Fruit fly (Drosophila melanogaster) whole organism, embryonic: ENCODE measurements around the gene ple.

Source experiments
- ATbp ChIP-seq: fragments of 200-800 bp; sonication (Bioruptor generic); optimal IDR thresholded peaks from 2 replicates; lab custom pipeline; 2017; ENCODE audit warnings: missing biosample characterization, mild to moderate bottlenecking, missing genetic modification characterization, missing genetic modification reagents
- CG10147 ChIP-seq: fragments of 200-800 bp; sonication (Bioruptor generic); optimal IDR thresholded peaks from 2 replicates; lab custom pipeline; 2019; ENCODE audit warnings: missing biosample characterization, mild to moderate bottlenecking, missing genetic modification characterization, moderate library complexity
- CG10209 ChIP-seq: fragments of 200-800 bp; sonication (Bioruptor generic); optimal IDR thresholded peaks from 3 replicates; lab custom pipeline; 2017; ENCODE audit warnings: missing biosample characterization, mild to moderate bottlenecking, missing genetic modification characterization, missing genetic modification reagents
- CG11456 ChIP-seq: fragments of 200-800 bp; sonication (Bioruptor generic); IDR thresholded peaks from 3 replicates; pipeline ENCODE4 v1.3.6; 2022; ENCODE audit warnings: missing biosample characterization, missing genetic modification characterization
- CG11695 ChIP-seq: fragments of 200-800 bp; sonication (Bioruptor generic); IDR thresholded peaks from 3 replicates; pipeline ENCODE4 v1.3.6; 2022; ENCODE audit warnings: missing biosample characterization, missing genetic modification characterization
- CG12659 ChIP-seq: fragments of 200-800 bp; sonication (Bioruptor generic); optimal IDR thresholded peaks from 3 replicates; lab custom pipeline; 2017; ENCODE audit warnings: mild to moderate bottlenecking, missing biosample characterization, missing genetic modification reagents, missing genetic modification characterization
- CG12769 ChIP-seq: fragments of 200-800 bp; sonication (Bioruptor generic); optimal IDR thresholded peaks from 2 replicates; lab custom pipeline; 2019; ENCODE audit warnings: missing biosample characterization, mild to moderate bottlenecking, missing genetic modification characterization, moderate library complexity
- CG13424 ChIP-seq: fragments of 200-800 bp; sonication (Bioruptor generic); optimal IDR thresholded peaks from 2 replicates; lab custom pipeline; 2019; ENCODE audit warnings: missing biosample characterization, mild to moderate bottlenecking, missing genetic modification characterization, moderate library complexity
- CG14667 ChIP-seq: fragments of 200-800 bp; sonication (Bioruptor generic); IDR thresholded peaks from 2 replicates; pipeline ENCODE4 v1.3.6; 2022; ENCODE audit warnings: missing biosample characterization, missing genetic modification characterization
- CG14710 ChIP-seq: fragments of 200-800 bp; sonication (Bioruptor generic); optimal IDR thresholded peaks from 3 replicates; lab custom pipeline; 2019; ENCODE audit warnings: missing biosample characterization, mild to moderate bottlenecking, missing genetic modification characterization, moderate library complexity
- CG16863 ChIP-seq: fragments of 200-800 bp; sonication (Bioruptor generic); optimal IDR thresholded peaks from 3 replicates; lab custom pipeline; 2016; ENCODE audit warnings: missing biosample characterization, missing genetic modification characterization
- CG17328 ChIP-seq: fragments of 200-800 bp; sonication (Bioruptor generic); IDR thresholded peaks from 2 replicates; pipeline ENCODE4 v1.3.6; 2022; ENCODE audit warnings: missing biosample characterization, missing genetic modification characterization
- CG17385 ChIP-seq: fragments of 200-800 bp; sonication (Bioruptor generic); optimal IDR thresholded peaks from 3 replicates; lab custom pipeline; 2018; ENCODE audit warnings: missing biosample characterization, mild to moderate bottlenecking, missing genetic modification characterization
- CG17568 ChIP-seq: fragments of 200-800 bp; sonication (Bioruptor generic); optimal IDR thresholded peaks from 2 replicates; lab custom pipeline; 2018; ENCODE audit warnings: missing biosample characterization, mild to moderate bottlenecking, missing genetic modification characterization, moderate library complexity
- CG18764 ChIP-seq: fragments of 200-800 bp; sonication (Bioruptor generic); optimal IDR thresholded peaks from 3 replicates; lab custom pipeline; 2016; ENCODE audit warnings: missing biosample characterization, missing genetic modification characterization
- CG2875 ChIP-seq: fragments of 200-800 bp; sonication (Bioruptor generic); optimal IDR thresholded peaks from 2 replicates; lab custom pipeline; 2017; ENCODE audit warnings: missing biosample characterization, mild to moderate bottlenecking, missing genetic modification characterization, missing genetic modification reagents
- CG3281 ChIP-seq: fragments of 200-800 bp; sonication (Bioruptor generic); optimal IDR thresholded peaks from 3 replicates; lab custom pipeline; 2017; ENCODE audit warnings: missing biosample characterization, mild to moderate bottlenecking, missing genetic modification characterization
- CG4617 ChIP-seq: fragments of 200-800 bp; sonication (Bioruptor generic); optimal IDR thresholded peaks from 3 replicates; lab custom pipeline; 2016; ENCODE audit warnings: missing biosample characterization, missing genetic modification characterization, borderline replicate concordance
- CG4854 ChIP-seq: fragments of 200-800 bp; sonication (Bioruptor generic); optimal IDR thresholded peaks from 2 replicates; lab custom pipeline; 2016; ENCODE audit warnings: missing biosample characterization, missing genetic modification characterization, inconsistent platforms
- CG5245 ChIP-seq: fragments of 200-800 bp; sonication (Bioruptor generic); optimal IDR thresholded peaks from 3 replicates; lab custom pipeline; 2016; ENCODE audit warnings: missing biosample characterization, missing genetic modification characterization
- CG5953 ChIP-seq: fragments of 200-800 bp; sonication (Bioruptor generic); IDR thresholded peaks from 2 replicates; pipeline ENCODE4 v1.3.6; 2022; ENCODE audit warnings: missing biosample characterization, missing genetic modification characterization
- CG6175 ChIP-seq: fragments of 200-800 bp; sonication (Bioruptor generic); IDR thresholded peaks from 3 replicates; pipeline ENCODE4 v1.3.6; 2022; ENCODE audit warnings: missing biosample characterization, missing genetic modification characterization
- D19B ChIP-seq: fragments of 200-800 bp; sonication (Bioruptor generic); optimal IDR thresholded peaks from 2 replicates; lab custom pipeline; 2017; ENCODE audit warnings: missing biosample characterization, mild to moderate bottlenecking, missing genetic modification characterization
- Dad ChIP-seq: fragments of 200-800 bp; sonication (Bioruptor generic); optimal IDR thresholded peaks from 3 replicates; lab custom pipeline; 2016; ENCODE audit warnings: missing biosample characterization, missing genetic modification characterization
- Ets65A ChIP-seq: fragments of 200-800 bp; sonication (Bioruptor generic); peaks from one replicate; lab custom pipeline; 2016; ENCODE audit warnings: missing biosample characterization, missing genetic modification characterization
- HLH54F ChIP-seq: fragments of 200-800 bp; sonication (Bioruptor generic); optimal IDR thresholded peaks from 3 replicates; lab custom pipeline; 2016; ENCODE audit warnings: missing biosample characterization, missing genetic modification characterization
- NC2α ChIP-seq: fragments of 200-800 bp; sonication (Bioruptor generic); optimal IDR thresholded peaks from 2 replicates; lab custom pipeline; 2016; ENCODE audit warnings: missing biosample characterization, missing genetic modification characterization
- Neu2 ChIP-seq: fragments of 200-800 bp; sonication (Bioruptor generic); optimal IDR thresholded peaks from 3 replicates; lab custom pipeline; 2016; ENCODE audit warnings: missing biosample characterization, missing genetic modification characterization, borderline replicate concordance
- Oli ChIP-seq: fragments of 200-800 bp; sonication (Bioruptor generic); optimal IDR thresholded peaks from 2 replicates; lab custom pipeline; 2018; ENCODE audit warnings: missing biosample characterization, mild to moderate bottlenecking, missing genetic modification characterization, moderate library complexity
- Optix ChIP-seq: fragments of 200-800 bp; sonication (Bioruptor generic); IDR thresholded peaks from 3 replicates; pipeline ENCODE4 v1.3.6; 2022; ENCODE audit warnings: missing biosample characterization, missing genetic modification characterization
- Rfx ChIP-seq: fragments of 200-800 bp; sonication (Bioruptor generic); IDR thresholded peaks from 2 replicates; pipeline ENCODE4 v1.3.6; 2022; ENCODE audit warnings: missing biosample characterization, missing genetic modification characterization
- Sry-β ChIP-seq: fragments of 200-800 bp; sonication (Bioruptor generic); optimal IDR thresholded peaks from 2 replicates; lab custom pipeline; 2018; ENCODE audit warnings: missing biosample characterization, mild to moderate bottlenecking, missing genetic modification characterization, moderate library complexity
- az2 ChIP-seq: fragments of 200-800 bp; sonication (Bioruptor generic); optimal IDR thresholded peaks from 3 replicates; lab custom pipeline; 2016; ENCODE audit warnings: missing biosample characterization, missing genetic modification characterization
- bbx ChIP-seq: fragments of 200-800 bp; sonication (Bioruptor generic); IDR thresholded peaks from 2 replicates; pipeline ENCODE4 v1.3.6; 2022; ENCODE audit warnings: missing biosample characterization, missing genetic modification characterization; ENCODE audit not compliant: partially characterized antibody
- ci ChIP-seq: fragments of 200-800 bp; sonication (Bioruptor generic); IDR thresholded peaks from 3 replicates; pipeline ENCODE4 v1.3.6; 2022; ENCODE audit warnings: missing biosample characterization, missing genetic modification characterization
- disco-r ChIP-seq: fragments of 200-800 bp; sonication (Bioruptor generic); optimal IDR thresholded peaks from 2 replicates; lab custom pipeline; 2016; ENCODE audit warnings: missing biosample characterization, missing genetic modification characterization
- eve ChIP-seq, 2 experiments: fragments of >200 bp; optimal IDR thresholded peaks; 2 replicates each; lab custom pipeline; 2017; ENCODE audit warnings: missing biosample characterization in 2 of 2, missing genetic modification characterization in 2 of 2
- fd64A ChIP-seq: fragments of 200-800 bp; sonication (Bioruptor generic); optimal IDR thresholded peaks from 3 replicates; lab custom pipeline; 2018; ENCODE audit warnings: missing biosample characterization, mild to moderate bottlenecking, missing genetic modification characterization
- gem ChIP-seq: fragments of 200-800 bp; sonication (Bioruptor generic); optimal IDR thresholded peaks from 2 replicates; lab custom pipeline; 2019; ENCODE audit warnings: missing biosample characterization, mild to moderate bottlenecking, missing genetic modification characterization, moderate library complexity
- h ChIP-seq: fragments of >200 bp; optimal IDR thresholded peaks from 2 replicates; lab custom pipeline; 2017
- hkb ChIP-seq, 2 experiments: fragments of 200-800 bp in 1 of 2; fragments of >200 bp in 1 of 2; sonication (Bioruptor generic) in 1 of 2; IDR thresholded peaks in 1 of 2; optimal IDR thresholded peaks in 1 of 2; 2 replicates each; pipeline versions ENCODE4 v1.3.6 to Lab custom; 2017 to 2022; ENCODE audit warnings: missing biosample characterization in 1 of 2, missing genetic modification characterization in 1 of 2
- insv ChIP-seq, 2 experiments: fragments of 200-800 bp; sonication (Bioruptor generic); optimal IDR thresholded peaks; 3 replicates each; lab custom pipeline; 2016 to 2018; ENCODE audit warnings: missing biosample characterization in 2 of 2, missing genetic modification characterization in 2 of 2
- kay ChIP-seq: fragments of 200-800 bp; sonication (Bioruptor generic); optimal IDR thresholded peaks from 2 replicates; lab custom pipeline; 2016; ENCODE audit warnings: missing biosample characterization, missing genetic modification characterization
- knrl ChIP-seq: fragments of 200-800 bp; sonication (Bioruptor generic); IDR thresholded peaks from 3 replicates; pipeline ENCODE4 v1.3.6; 2022; ENCODE audit warnings: missing biosample characterization, missing genetic modification characterization; ENCODE audit not compliant: partially characterized antibody
- prd ChIP-seq, 3 experiments: fragments of >200 bp in 2 of 3; fragments of 200-800 bp in 1 of 3; sonication (Bioruptor generic) in 1 of 3; optimal IDR thresholded peaks in 2 of 3; IDR thresholded peaks in 1 of 3; 2 replicates in 2 of 3; 3 replicates in 1 of 3; pipeline versions ENCODE4 v1.3.6 to Lab custom; 2017 to 2022; ENCODE audit warnings: missing biosample characterization in 1 of 3, missing genetic modification characterization in 1 of 3
- pum ChIP-seq: fragments of 200-800 bp; sonication (Bioruptor generic); optimal IDR thresholded peaks from 2 replicates; lab custom pipeline; 2016; ENCODE audit warnings: missing biosample characterization, missing genetic modification characterization
- so ChIP-seq: fragments of 200-800 bp; sonication (Bioruptor generic); IDR thresholded peaks from 3 replicates; pipeline ENCODE4 v1.3.6; 2022; ENCODE audit warnings: missing biosample characterization, missing genetic modification characterization
- ssp ChIP-seq: fragments of 200-800 bp; sonication (Bioruptor generic); IDR thresholded peaks from 2 replicates; pipeline ENCODE4 v1.3.6; 2022; ENCODE audit warnings: missing biosample characterization, missing genetic modification characterization
- stwl ChIP-seq: fragments of 200-800 bp; sonication (Bioruptor generic); optimal IDR thresholded peaks from 3 replicates; lab custom pipeline; 2018; ENCODE audit warnings: missing biosample characterization, mild to moderate bottlenecking, missing genetic modification characterization, moderate library complexity
- trem ChIP-seq: fragments of 200-800 bp; optimal IDR thresholded peaks from 3 replicates; lab custom pipeline; 2019; ENCODE audit warnings: missing biosample characterization, mild to moderate bottlenecking, missing genetic modification characterization, moderate library complexity

ple gene

DNA sequence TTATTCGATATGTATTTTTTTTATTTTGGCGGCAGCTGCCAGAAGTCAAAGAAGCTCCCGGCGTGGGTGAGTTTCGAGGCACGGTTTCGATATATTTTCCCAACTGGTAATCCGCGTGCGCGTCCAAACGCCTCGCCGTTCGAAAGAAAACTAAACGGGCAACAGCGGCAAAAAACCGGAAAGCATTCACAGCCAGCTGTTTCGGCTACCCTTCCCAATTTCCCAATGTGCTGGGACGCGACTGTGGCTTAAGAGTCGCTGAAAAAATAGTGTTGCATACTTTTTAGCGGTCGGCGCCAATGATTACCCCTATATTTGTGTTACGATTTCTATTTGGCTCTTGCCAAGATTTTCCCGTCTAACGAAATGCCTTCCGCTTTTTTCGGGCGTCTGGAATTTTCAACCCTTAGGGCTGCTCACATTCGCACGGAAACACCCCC, 15.9 kb downstream of the ple start, which contains the start of gene SP1173 (continued):
- TF ChIP-seq gem (tag; lab: Kevin White, UChicago) = peak; percentile 1
- TF ChIP-seq CG18764 (GFP tag; lab: Kevin White, UChicago) = no peak
- no peak for TF ChIP-seq CG2875
- no peak for TF ChIP-seq CG13424
- no peak for TF ChIP-seq ATbp (GFP tag; lab: Kevin White, UChicago)
- no peak; the same call in 2 of the 3 replicates for TF ChIP-seq CG11456 (GFP tag; lab: Robert Waterston, UW)
- TF ChIP-seq ci = peak; percentile 87
- no peak for TF ChIP-seq knrl
- no peak for TF ChIP-seq CG14710 (tag; lab: Kevin White, UChicago)
- TF ChIP-seq ssp = no peak
- 0 out of 2 replicates have a peak, but pooled peaks have one; percentile 33 for TF ChIP-seq CG5953
- TF ChIP-seq CG12659 (GFP tag; lab: Kevin White, UChicago) = peak; percentile 40
- TF ChIP-seq pum (GFP tag; lab: Kevin White, UChicago) = no peak
- no peak for TF ChIP-seq CG4617 (GFP tag; lab: Kevin White, UChicago)
- peak; percentile 73; the same call in 1 of the 2 replicates for TF ChIP-seq bbx (GFP tag; lab: Robert Waterston, UW)
- TF ChIP-seq Optix = no peak
- peak; percentile 49; the same call in 1 of the 2 replicates for TF ChIP-seq CG17328 (GFP tag; lab: Robert Waterston, UW)
- TF ChIP-seq kay (GFP tag; lab: Kevin White, UChicago) = no peak
- TF ChIP-seq CG17568 (GFP tag; lab: Kevin White, UChicago) = peak; percentile 27
- peak; percentile 7 for TF ChIP-seq Oli (tag; lab: Kevin White, UChicago)
- no peak for TF ChIP-seq Sry-β (GFP tag; lab: Kevin White, UChicago)
- TF ChIP-seq Rfx = peak; percentile 74; the same call in 1 of the 2 replicates
- TF ChIP-seq CG10209 = no peak
- TF ChIP-seq CG11695 (GFP tag; lab: Robert Waterston, UW) = peak; percentile 49; the same call in 2 of the 3 replicates
- no peak for TF ChIP-seq CG4854 (GFP tag; lab: Kevin White, UChicago)
- TF ChIP-seq Neu2 = no peak
- no peak for TF ChIP-seq h (lab: Kevin White, UChicago)
- TF ChIP-seq hkb (optimal IDR thresholded peaks at IDR 0.05; lab: Kevin White, UChicago) = no peak
- peak; percentile 73 for TF ChIP-seq hkb (GFP tag; IDR thresholded peaks at IDR 0.05; lab: Robert Waterston, UW)
- no peak for TF ChIP-seq NC2α
- TF ChIP-seq CG16863 = no peak
- TF ChIP-seq trem (tag; lab: Kevin White, UChicago) = peak; percentile 25
- peak; percentile 40; the same call in 1 of the 3 replicates for TF ChIP-seq CG6175
- TF ChIP-seq CG3281 = no peak
- TF ChIP-seq CG17385 (GFP tag; lab: Kevin White, UChicago) = peak; percentile 40
- TF ChIP-seq CG5245 = no peak
- TF ChIP-seq prd (optimal IDR thresholded peaks at IDR 0.05; lab: Kevin White, UChicago) = no peak
- TF ChIP-seq prd (GFP tag; IDR thresholded peaks at IDR 0.05; lab: Robert Waterston, UW) = 0 out of 3 replicates have a peak, but pooled peaks have one; percentile 37
- TF ChIP-seq az2 (GFP tag; lab: Kevin White, UChicago) = no peak
- TF ChIP-seq fd64A (GFP tag; lab: Kevin White, UChicago) = peak; percentile 20
- no peak for TF ChIP-seq eve (GFP tag; optimal IDR thresholded peaks at IDR 0.05; lab: Kevin White, UChicago)
- no peak for TF ChIP-seq Ets65A (GFP tag; lab: Kevin White, UChicago)
- TF ChIP-seq stwl = peak; percentile 69
- no peak for TF ChIP-seq CG14667
- no peak for TF ChIP-seq D19B (GFP tag; lab: Kevin White, UChicago)
- TF ChIP-seq so (GFP tag; lab: Robert Waterston, UW) = peak; percentile 84; the same call in 2 of the 3 replicates
- no peak for TF ChIP-seq HLH54F (GFP tag; lab: Kevin White, UChicago)
- TF ChIP-seq Dad (GFP tag; lab: Kevin White, UChicago) = peak; percentile 31
- TF ChIP-seq CG12769 = peak; percentile 82
- TF ChIP-seq CG10147 = peak; percentile 23
- TF ChIP-seq insv (GFP tag; optimal IDR thresholded peaks at IDR 0.05; lab: Kevin White, UChicago) = peak in 1 of 2 experiments; percentile 48
- TF ChIP-seq disco-r (GFP tag; lab: Kevin White, UChicago) = no peak
